Fruit fly (Drosophila melanogaster) whole organism, embryonic: ENCODE measurements around the gene bor.

Experiments
- Awh ChIP-seq: fragments of 200-800 bp; sonication (Bioruptor generic); IDR thresholded peaks from 2 replicates; pipeline ENCODE4, ENCODE4 v1.3.6; 2022; ENCODE audit warnings: missing biosample characterization, missing genetic modification characterization
- CG10654 ChIP-seq: fragments of 200-800 bp; sonication (Bioruptor generic); optimal IDR thresholded peaks from 2 replicates; lab custom pipeline; 2016; ENCODE audit warnings: missing biosample characterization, missing genetic modification characterization
- CG10979 ChIP-seq: fragments of 200-800 bp; sonication (Bioruptor generic); optimal IDR thresholded peaks from 2 replicates; lab custom pipeline; 2018; ENCODE audit warnings: missing biosample characterization, mild to moderate bottlenecking, missing genetic modification characterization, moderate library complexity
- CG11695 ChIP-seq: fragments of 200-800 bp; sonication (Bioruptor generic); IDR thresholded peaks from 3 replicates; pipeline ENCODE4 v1.3.6; 2022; ENCODE audit warnings: missing biosample characterization, missing genetic modification characterization
- CG12236 ChIP-seq: fragments of 200-800 bp; sonication (Bioruptor generic); optimal IDR thresholded peaks from 2 replicates; lab custom pipeline; 2016; ENCODE audit warnings: missing biosample characterization, missing genetic modification characterization
- CG12299 ChIP-seq: fragments of 200-800 bp; sonication (Bioruptor generic); optimal IDR thresholded peaks from 2 replicates; lab custom pipeline; 2018; ENCODE audit warnings: missing biosample characterization, mild to moderate bottlenecking, missing genetic modification characterization
- CG12659 ChIP-seq: fragments of 200-800 bp; sonication (Bioruptor generic); optimal IDR thresholded peaks from 3 replicates; lab custom pipeline; 2017; ENCODE audit warnings: mild to moderate bottlenecking, missing biosample characterization, missing genetic modification reagents, missing genetic modification characterization
- CG12769 ChIP-seq: fragments of 200-800 bp; sonication (Bioruptor generic); optimal IDR thresholded peaks from 2 replicates; lab custom pipeline; 2019; ENCODE audit warnings: missing biosample characterization, mild to moderate bottlenecking, missing genetic modification characterization, moderate library complexity
- CG13624 ChIP-seq: fragments of 200-800 bp; sonication (Bioruptor generic); optimal IDR thresholded peaks from 2 replicates; lab custom pipeline; 2016; ENCODE audit warnings: missing biosample characterization, missing genetic modification characterization
- CG13775 ChIP-seq: fragments of 200-800 bp; sonication (Bioruptor generic); optimal IDR thresholded peaks from 3 replicates; lab custom pipeline; 2017; ENCODE audit warnings: missing biosample characterization, mild to moderate bottlenecking, missing genetic modification characterization
- CG2120 ChIP-seq: fragments of 200-800 bp; sonication (Bioruptor generic); optimal IDR thresholded peaks from 3 replicates; lab custom pipeline; 2016; ENCODE audit warnings: missing biosample characterization, missing genetic modification characterization
- CG30431 ChIP-seq: fragments of 200-800 bp; sonication (Bioruptor generic); optimal IDR thresholded peaks from 2 replicates; lab custom pipeline; 2017; ENCODE audit warnings: missing biosample characterization, missing genetic modification characterization
- CG32772 ChIP-seq: fragments of 200-800 bp; sonication (Bioruptor generic); IDR thresholded peaks from 2 replicates; pipeline ENCODE4 v1.3.6; 2022; ENCODE audit warnings: missing biosample characterization, missing genetic modification characterization
- CG4328 ChIP-seq: fragments of 200-800 bp; sonication (Bioruptor generic); optimal IDR thresholded peaks from 3 replicates; lab custom pipeline; 2017; ENCODE audit warnings: missing biosample characterization, missing genetic modification reagents, missing genetic modification characterization
- CG5180 ChIP-seq: fragments of 200-800 bp; sonication (Bioruptor generic); optimal IDR thresholded peaks from 3 replicates; lab custom pipeline; 2017; ENCODE audit warnings: missing biosample characterization, missing genetic modification characterization, mild to moderate bottlenecking, moderate library complexity, missing genetic modification reagents
- CG8290 ChIP-seq, 3 experiments: fragments of 200-800 bp; sonication (Bioruptor generic); optimal IDR thresholded peaks; 2 replicates each; lab custom pipeline; 2016 to 2019; ENCODE audit warnings: missing biosample characterization in 3 of 3, missing genetic modification characterization in 3 of 3, mild to moderate bottlenecking in 2 of 3, moderate library complexity in 1 of 3
- D ChIP-seq, 2 experiments: fragments of 200-800 bp in 1 of 2; fragments of >200 bp in 1 of 2; sonication (Bioruptor generic) in 1 of 2; optimal IDR thresholded peaks; 2 replicates in 1 of 2; 3 replicates in 1 of 2; lab custom pipeline; 2017; ENCODE audit warnings: mild to moderate bottlenecking in 1 of 2, missing biosample characterization in 1 of 2, missing genetic modification characterization in 1 of 2, missing genetic modification reagents in 1 of 2
- Deaf1 ChIP-seq: fragments of 200-800 bp; optimal IDR thresholded peaks from 3 replicates; lab custom pipeline; 2019; ENCODE audit warnings: missing biosample characterization, mild to moderate bottlenecking, missing genetic modification characterization, moderate library complexity
- Ets65A ChIP-seq: fragments of 200-800 bp; sonication (Bioruptor generic); peaks from one replicate; lab custom pipeline; 2016; ENCODE audit warnings: missing biosample characterization, missing genetic modification characterization
- Hey ChIP-seq: fragments of 200-800 bp; sonication (Bioruptor generic); optimal IDR thresholded peaks from 3 replicates; lab custom pipeline; 2018; ENCODE audit warnings: missing biosample characterization, mild to moderate bottlenecking, missing genetic modification characterization
- Kr ChIP-seq: fragments of 200-800 bp; sonication (Bioruptor generic); optimal IDR thresholded peaks from 2 replicates; lab custom pipeline; 2017; ENCODE audit warnings: missing biosample characterization, mild to moderate bottlenecking, missing genetic modification characterization
- bbx ChIP-seq: fragments of 200-800 bp; sonication (Bioruptor generic); IDR thresholded peaks from 2 replicates; pipeline ENCODE4 v1.3.6; 2022; ENCODE audit warnings: missing biosample characterization, missing genetic modification characterization; ENCODE audit not compliant: partially characterized antibody
- bsh ChIP-seq, 2 experiments: fragments of 200-800 bp; sonication (Bioruptor generic); optimal IDR thresholded peaks; 2 replicates each; lab custom pipeline; 2017 to 2018; ENCODE audit warnings: mild to moderate bottlenecking in 2 of 2, missing biosample characterization in 2 of 2, missing genetic modification characterization in 2 of 2, moderate library complexity in 1 of 2
- crp ChIP-seq, 2 experiments: fragments of 200-800 bp; sonication (Bioruptor generic); optimal IDR thresholded peaks; 2 replicates in 1 of 2; 3 replicates in 1 of 2; lab custom pipeline; 2017; ENCODE audit warnings: missing biosample characterization in 2 of 2, missing genetic modification characterization in 2 of 2, mild to moderate bottlenecking in 1 of 2, moderate library complexity in 1 of 2
- cwo ChIP-seq: fragments of 200-800 bp; sonication (Bioruptor generic); optimal IDR thresholded peaks from 3 replicates; lab custom pipeline; 2017; ENCODE audit warnings: missing biosample characterization, missing genetic modification characterization, mild to moderate bottlenecking, moderate library complexity, missing genetic modification reagents
- da ChIP-seq: fragments of 200-800 bp; sonication (Bioruptor generic); optimal IDR thresholded peaks from 2 replicates; lab custom pipeline; 2016; ENCODE audit warnings: missing biosample characterization, missing genetic modification characterization
- dpn ChIP-seq, 2 experiments: fragments of 200-800 bp; sonication (Bioruptor generic); optimal IDR thresholded peaks; 3 replicates each; lab custom pipeline; 2016; ENCODE audit warnings: missing biosample characterization in 2 of 2, missing genetic modification characterization in 2 of 2
- ftz-f1 ChIP-seq: fragments of 200-800 bp; sonication (Bioruptor generic); optimal IDR thresholded peaks from 2 replicates; lab custom pipeline; 2016; ENCODE audit warnings: missing biosample characterization, missing genetic modification characterization
- grau ChIP-seq: fragments of 200-800 bp; optimal IDR thresholded peaks from 3 replicates; lab custom pipeline; 2019; ENCODE audit warnings: missing biosample characterization, mild to moderate bottlenecking, missing genetic modification characterization, moderate library complexity
- inv ChIP-seq: fragments of 200-800 bp; sonication (Bioruptor generic); IDR thresholded peaks from 2 replicates; pipeline ENCODE4 v1.3.6; 2022; ENCODE audit warnings: missing biosample characterization, missing genetic modification characterization; ENCODE audit not compliant: partially characterized antibody
- jumu ChIP-seq: fragments of 200-800 bp; sonication (Bioruptor generic); optimal IDR thresholded peaks from 3 replicates; lab custom pipeline; 2016; ENCODE audit warnings: missing biosample characterization, missing genetic modification characterization
- kni ChIP-seq: fragments of 200-800 bp; sonication (Bioruptor generic); optimal IDR thresholded peaks from 3 replicates; lab custom pipeline; 2017; ENCODE audit warnings: mild to moderate bottlenecking, missing biosample characterization, missing genetic modification reagents, missing genetic modification characterization
- lbe ChIP-seq: fragments of 200-800 bp; sonication (Bioruptor generic); optimal IDR thresholded peaks from 2 replicates; lab custom pipeline; 2016; ENCODE audit warnings: missing biosample characterization, mild to moderate bottlenecking, missing genetic modification characterization
- nerfin-2 ChIP-seq: fragments of 200-800 bp; sonication (Bioruptor generic); IDR thresholded peaks from 2 replicates; pipeline ENCODE4 v1.3.6; 2022; ENCODE audit warnings: missing biosample characterization, missing genetic modification characterization; ENCODE audit not compliant: partially characterized antibody
- nom ChIP-seq: fragments of 200-800 bp; sonication (Bioruptor generic); optimal IDR thresholded peaks from 2 replicates; lab custom pipeline; 2017; ENCODE audit warnings: missing biosample characterization, missing genetic modification characterization, mild to moderate bottlenecking, moderate library complexity, missing genetic modification reagents
- p53 ChIP-seq: fragments of 200-800 bp; sonication (Bioruptor generic); optimal IDR thresholded peaks from 2 replicates; lab custom pipeline; 2016; ENCODE audit warnings: missing biosample characterization, missing genetic modification characterization
- sd ChIP-seq: fragments of 200-800 bp; sonication (Bioruptor generic); optimal IDR thresholded peaks from 3 replicates; lab custom pipeline; 2018; ENCODE audit warnings: missing biosample characterization, mild to moderate bottlenecking, missing genetic modification characterization, moderate library complexity
- shn ChIP-seq: fragments of 200-800 bp; sonication (Bioruptor generic); optimal IDR thresholded peaks from 3 replicates; lab custom pipeline; 2016; ENCODE audit warnings: missing biosample characterization, missing genetic modification characterization
- slou ChIP-seq: fragments of 200-800 bp; sonication (Bioruptor generic); optimal IDR thresholded peaks from 3 replicates; lab custom pipeline; 2016; ENCODE audit warnings: missing biosample characterization, missing genetic modification characterization
- sna ChIP-seq: fragments of 200-800 bp; sonication (Bioruptor generic); IDR thresholded peaks from 2 replicates; pipeline ENCODE4 v1.3.6; 2022; ENCODE audit warnings: missing biosample characterization, missing genetic modification characterization; ENCODE audit not compliant: partially characterized antibody
- twi ChIP-seq: fragments of 200-800 bp; optimal IDR thresholded peaks from 2 replicates; lab custom pipeline; 2019; ENCODE audit warnings: missing biosample characterization, mild to moderate bottlenecking, missing genetic modification characterization, moderate library complexity
- unc-4 ChIP-seq: fragments of 200-800 bp; sonication (Bioruptor generic); IDR thresholded peaks from 2 replicates; pipeline ENCODE4 v1.3.6; 2022; ENCODE audit warnings: missing biosample characterization, missing genetic modification characterization; ENCODE audit not compliant: partially characterized antibody
- usp ChIP-seq: fragments of >200 bp; optimal IDR thresholded peaks from 2 replicates; lab custom pipeline; 2017; ENCODE audit warnings: missing biosample characterization, missing genetic modification characterization

The bor gene

DNA sequence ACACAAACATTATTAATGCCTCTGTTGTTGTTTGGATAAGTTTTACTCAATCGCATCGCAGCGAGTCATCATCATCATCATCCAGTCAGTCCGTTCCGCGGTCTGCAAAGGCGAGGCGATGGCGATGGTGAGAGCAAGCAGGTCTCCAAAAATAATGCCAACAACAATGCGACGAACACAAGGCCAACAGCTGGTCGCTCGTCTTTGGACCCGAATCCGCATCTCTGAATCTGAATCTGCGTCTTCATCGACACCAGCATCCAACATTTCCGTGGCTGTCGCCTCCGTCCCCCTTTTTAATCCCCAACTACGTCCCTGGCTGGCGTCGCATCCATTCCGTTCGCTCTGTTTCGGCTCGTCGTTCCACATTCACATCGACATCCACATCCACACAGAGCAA is 29.6 kb downstream of the bor start (continued):
- TF ChIP-seq CG8290 (GFP tag; optimal IDR thresholded peaks at IDR 0.05; lab: Kevin White, UChicago) (no peak), CG8290 (tag; optimal IDR thresholded peaks at IDR 0.05; lab: Kevin White, UChicago) (peak in 1 of 2 experiments; percentile 66), p53 (GFP tag; lab: Kevin White, UChicago) (no peak), CG2120 (GFP tag; lab: Kevin White, UChicago) (peak; percentile 1), CG4328 (GFP tag; lab: Kevin White, UChicago) (no peak), Kr (GFP tag; lab: Kevin White, UChicago) (no peak), CG32772 (GFP tag; lab: Robert Waterston, UW) (no peak), sd (tag; lab: Kevin White, UChicago) (peak; percentile 52), CG12299 (tag; lab: Kevin White, UChicago) (no peak), ftz-f1 (peak; percentile 82), CG5180 (GFP tag; lab: Kevin White, UChicago) (peak; percentile 2), bbx (GFP tag; lab: Robert Waterston, UW) (no peak), crp (GFP tag; optimal IDR thresholded peaks at IDR 0.05; lab: Kevin White, UChicago) (peak in 1 of 2 experiments; percentile 28), dpn (GFP tag; optimal IDR thresholded peaks at IDR 0.05; lab: Kevin White, UChicago) (no peak), CG12769 (tag; lab: Kevin White, UChicago) (peak; percentile 96), Awh (no peak), D (optimal IDR thresholded peaks at IDR 0.05; lab: Kevin White, UChicago) (peak; percentile 36), D (GFP tag; optimal IDR thresholded peaks at IDR 0.05; lab: Kevin White, UChicago) (no peak), CG13624 (GFP tag; lab: Kevin White, UChicago) (peak; percentile 9), da (peak; percentile 47), twi (peak; percentile 54)

DNA sequence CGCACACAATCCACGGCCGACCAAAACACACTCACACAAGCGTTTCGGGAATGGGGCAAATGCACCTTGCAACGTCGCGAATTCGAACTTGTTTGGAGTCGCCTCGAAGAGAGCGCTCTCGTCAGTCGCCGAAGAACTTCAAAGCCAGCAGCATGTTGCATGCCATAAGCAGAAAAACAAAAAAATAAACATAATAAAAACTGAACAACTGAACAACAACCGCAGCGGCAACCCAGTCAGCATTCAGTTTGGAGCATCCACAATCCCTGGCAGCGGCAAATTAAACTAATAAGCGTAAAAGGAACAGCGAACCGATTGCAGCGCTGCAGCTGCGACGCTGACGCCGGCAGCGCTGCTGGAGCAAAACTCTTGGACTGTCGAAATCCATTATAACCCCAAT is 31.3 kb downstream of the bor start:
- TF ChIP-seq Hey: no peak
- TF ChIP-seq bsh (GFP tag; optimal IDR thresholded peaks at IDR 0.05; lab: Kevin White, UChicago): peak in 1 of 2 experiments; percentile 28
- no peak for TF ChIP-seq CG30431 (GFP tag; lab: Kevin White, UChicago)
- no peak for TF ChIP-seq inv (GFP tag; lab: Robert Waterston, UW)
- no peak for TF ChIP-seq CG8290 (GFP tag; optimal IDR thresholded peaks at IDR 0.05; lab: Kevin White, UChicago)
- TF ChIP-seq CG8290 (tag; optimal IDR thresholded peaks at IDR 0.05; lab: Kevin White, UChicago): no peak
- no peak for TF ChIP-seq cwo (GFP tag; lab: Kevin White, UChicago)
- peak; percentile 25 for TF ChIP-seq lbe (GFP tag; lab: Kevin White, UChicago)
- TF ChIP-seq CG5180 (GFP tag; lab: Kevin White, UChicago): peak; percentile 37
- peak; percentile 54 for TF ChIP-seq nom (GFP tag; lab: Kevin White, UChicago)

DNA sequence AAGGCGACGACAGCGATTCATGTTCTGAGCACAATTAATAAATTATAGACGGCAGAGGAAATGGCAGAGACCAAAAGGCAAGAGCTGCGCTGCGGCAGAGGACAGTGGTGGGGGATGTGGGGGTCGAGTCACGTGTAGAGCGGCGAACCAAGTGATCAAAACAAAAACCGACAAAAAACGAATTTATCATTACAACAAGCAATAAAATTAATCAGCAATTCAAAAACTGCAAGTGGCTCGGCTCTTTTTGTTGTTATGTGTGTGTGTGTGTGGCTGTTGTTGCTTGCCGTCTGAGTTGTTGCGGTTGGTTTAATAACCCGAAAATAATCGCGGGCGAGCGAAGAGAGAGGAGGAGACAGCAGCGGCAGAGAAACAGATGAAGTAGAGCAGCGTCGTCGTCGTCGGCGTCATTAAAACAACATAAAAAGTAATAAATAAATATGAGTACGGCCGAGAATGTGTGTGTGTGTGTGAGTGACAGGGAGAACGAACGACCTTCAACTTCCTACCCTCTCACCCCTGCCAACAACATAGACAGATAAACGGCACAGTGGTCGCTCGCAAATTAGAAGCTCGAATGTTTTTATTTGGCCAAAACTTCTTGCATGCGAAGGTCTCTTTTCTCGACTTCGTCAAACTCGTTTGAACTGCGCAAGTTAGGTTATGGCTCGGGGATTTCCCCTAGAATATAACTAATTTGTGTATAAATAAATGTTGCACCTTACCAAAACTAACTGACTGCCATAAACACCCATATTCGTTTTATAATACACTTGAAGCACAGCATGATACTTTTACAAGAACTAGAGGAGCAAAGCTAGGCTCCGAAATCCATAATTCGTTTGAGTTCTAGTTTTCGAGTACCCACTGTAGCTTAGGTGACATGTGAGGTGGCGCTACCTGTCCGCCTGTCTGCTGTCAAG is 32.3 kb downstream of the bor start:
- TF ChIP-seq CG13775 (GFP tag; lab: Kevin White, UChicago) (peak; percentile 63), nerfin-2 (no peak), usp (GFP tag; lab: Kevin White, UChicago) (no peak), slou (GFP tag; lab: Kevin White, UChicago) (no peak), sna (GFP tag; lab: Robert Waterston, UW) (no peak), CG10654 (peak; percentile 61), unc-4 (no peak), grau (tag; lab: Kevin White, UChicago) (peak; percentile 96), CG12236 (GFP tag; lab: Kevin White, UChicago) (peak; percentile 35), shn (peak; percentile 60), CG11695 (GFP tag; lab: Robert Waterston, UW) (no peak), jumu (peak; percentile 73), CG8290 (GFP tag; optimal IDR thresholded peaks at IDR 0.05; lab: Kevin White, UChicago) (peak; percentile 32), CG8290 (tag; optimal IDR thresholded peaks at IDR 0.05; lab: Kevin White, UChicago) (peak in 1 of 2 experiments; percentile 27), Ets65A (GFP tag; lab: Kevin White, UChicago) (peak; percentile 94), Deaf1 (tag; lab: Kevin White, UChicago) (peak; percentile 56), CG10979 (tag; lab: Kevin White, UChicago) (peak; percentile 76), CG5180 (GFP tag; lab: Kevin White, UChicago) (peak; percentile 66), kni (GFP tag; lab: Kevin White, UChicago) (peak; percentile 74), CG12659 (GFP tag; lab: Kevin White, UChicago) (peak; percentile 76)
